Worm (Caenorhabditis elegans): ENCODE measurements around the gene cec-6.

cec-6 gene

DNA sequence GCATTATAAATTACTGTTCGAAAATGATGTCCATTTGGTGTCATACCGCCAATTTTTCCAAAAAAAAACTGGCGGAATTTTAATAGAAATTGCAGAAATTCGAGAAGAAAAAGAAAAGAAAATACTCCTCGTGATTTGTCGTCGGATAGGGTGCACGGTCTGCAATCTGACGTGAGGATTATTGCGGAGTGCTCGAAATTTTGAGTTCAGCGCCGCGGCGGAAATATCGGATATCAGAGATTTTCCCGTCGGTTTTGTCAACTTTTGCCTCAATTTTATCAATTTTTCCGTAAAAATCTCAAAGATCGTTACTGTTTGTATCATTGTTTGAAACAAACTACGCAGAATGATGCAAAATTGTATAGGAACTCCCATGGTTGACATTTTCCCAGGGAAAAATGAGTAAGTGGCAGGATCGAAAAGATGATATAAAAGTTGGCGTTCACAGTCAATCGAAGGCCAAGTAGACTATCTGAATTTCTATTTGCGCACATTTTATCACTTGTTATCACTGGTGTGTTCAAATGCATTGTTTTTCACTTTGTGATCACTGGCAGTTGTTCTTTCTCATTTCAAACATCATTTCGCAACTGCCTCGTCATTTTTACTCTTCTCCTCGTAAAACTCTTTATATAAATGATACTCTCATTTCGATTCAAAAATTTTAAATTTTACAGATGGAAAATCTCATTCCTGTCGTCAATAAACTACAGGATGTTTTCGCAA, 6.7 kb upstream of the cec-6 start, which contains the start of the genes fem-1 and drp-1 (continued):
- TF ChIP-seq jun-1 (tag; optimal IDR thresholded peaks at IDR 0.05) (no peak), ets-5 (GFP tag; IDR thresholded peaks at IDR 0.05) (no peak), zag-1 (tag; optimal IDR thresholded peaks at IDR 0.05) (no peak), ces-1 (GFP tag; optimal IDR thresholded peaks at IDR 0.05) (no peak), tbx-2 (tag; optimal IDR thresholded peaks at IDR 0.05) (peak; percentile 37), unc-98 (GFP tag; IDR thresholded peaks at IDR 0.05) (no peak), hpl-2 (GFP tag; optimal IDR thresholded peaks at IDR 0.05) (no peak), sup-37 (GFP tag; optimal IDR thresholded peaks at IDR 0.05) (no peak), elt-2 (tag; optimal IDR thresholded peaks at IDR 0.05) (no peak), nhr-237 (tag; optimal IDR thresholded peaks at IDR 0.05) (no peak), efl-1 (optimal IDR thresholded peaks at IDR 0.05) (peak; percentile 25 to 43), efl-1 (GFP tag; optimal IDR thresholded peaks at IDR 0.05 in 1 of 2) (peak; percentile 47 to 92), fkh-4 (tag; optimal IDR thresholded peaks at IDR 0.05; ENCODE audit: borderline replicate concordance) (no peak), lin-14 (GFP tag; optimal IDR thresholded peaks at IDR 0.05) (no peak), hlh-4 (tag; optimal IDR thresholded peaks at IDR 0.05) (no peak), hlh-17 (GFP tag; optimal IDR thresholded peaks at IDR 0.05; ENCODE audit: borderline replicate concordance) (no peak), elt-3 (tag; optimal IDR thresholded peaks at IDR 0.05) (no peak), pax-3 (tag; optimal IDR thresholded peaks at IDR 0.05) (no peak), unc-62 (GFP tag; optimal IDR thresholded peaks at IDR 0.05) (no peak), nhr-90 (tag; optimal IDR thresholded peaks at IDR 0.05; ENCODE audit: poor library complexity) (no peak), nhr-77 (tag; optimal IDR thresholded peaks at IDR 0.05) (no peak), fkh-10 (GFP tag; optimal IDR thresholded peaks at IDR 0.05) (no peak), fkh-8 (tag; optimal IDR thresholded peaks at IDR 0.05) (no peak), Y116A8C.19 (tag; optimal IDR thresholded peaks at IDR 0.05; ENCODE audit: borderline replicate concordance) (no peak), aha-1 (tag; optimal IDR thresholded peaks at IDR 0.05) (no peak), F16B12.6 (tag; optimal IDR thresholded peaks at IDR 0.05) (peak; percentile 95), lsy-2 (tag; optimal IDR thresholded peaks at IDR 0.05) (peak in 1 of 2 experiments; percentile 39), snu-23 (GFP tag; optimal IDR thresholded peaks at IDR 0.05) (peak; percentile 43), efl-3 (GFP tag; optimal IDR thresholded peaks at IDR 0.05) (no peak), unc-86 (tag; optimal IDR thresholded peaks at IDR 0.05) (no peak), unc-130 (tag; optimal IDR thresholded peaks at IDR 0.05) (no peak), nhr-12 (tag; optimal IDR thresholded peaks at IDR 0.05) (no peak), mep-1 (tag; optimal IDR thresholded peaks at IDR 0.05) (no peak), ceh-88 (GFP tag; IDR thresholded peaks at IDR 0.05) (no peak), dpl-1 (GFP tag; optimal IDR thresholded peaks at IDR 0.05) (peak; percentile 25 to 43 (median 32)), C34B4.2 (tag; optimal IDR thresholded peaks at IDR 0.05) (no peak), nhr-76 (tag; optimal IDR thresholded peaks at IDR 0.05) (no peak), dsc-1 (tag; optimal IDR thresholded peaks at IDR 0.05) (peak; percentile 20), unc-30 (tag; optimal IDR thresholded peaks at IDR 0.05) (no peak), lin-13 (GFP tag; optimal IDR thresholded peaks at IDR 0.05) (no peak), C04F5.9 (tag; optimal IDR thresholded peaks at IDR 0.05) (no peak), ceh-63 (GFP tag; optimal IDR thresholded peaks at IDR 0.05) (no peak)

DNA sequence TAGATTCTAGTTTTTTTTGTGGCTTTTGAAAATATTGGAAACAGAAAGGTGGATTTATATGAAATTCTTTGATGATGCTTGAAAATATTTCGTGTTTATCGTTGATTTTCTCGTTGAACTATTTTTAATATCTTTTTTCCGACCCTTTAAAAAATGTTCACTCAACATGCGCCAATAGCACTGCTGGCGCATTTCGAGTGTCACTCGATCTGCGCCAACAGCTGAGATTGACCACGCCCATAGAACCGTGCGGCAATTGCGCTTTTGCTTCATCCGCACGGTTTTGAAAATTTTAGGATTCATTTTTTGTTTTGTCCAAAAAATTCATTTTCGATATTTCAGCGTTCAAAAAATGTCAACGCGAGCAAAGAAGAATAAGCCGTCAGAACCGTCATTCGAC, 3.4 kb upstream of the cec-6 start, which contains the start of gene tebp-2:
Gene tebp-2 (plus strand): TSS at position 343 of the 400 bp plus-strand sequence.
- TF ChIP-seq lin-35 (GFP tag; optimal IDR thresholded peaks at IDR 0.05) (peak in 1 of 2 experiments; percentile 10), tlp-1 (tag; optimal IDR thresholded peaks at IDR 0.05) (no peak), ceh-88 (GFP tag; IDR thresholded peaks at IDR 0.05) (no peak), isw-1 (GFP tag; IDR thresholded peaks at IDR 0.05) (no peak), efl-1 (optimal IDR thresholded peaks at IDR 0.05) (no peak), efl-1 (GFP tag; optimal IDR thresholded peaks at IDR 0.05 in 1 of 2) (peak in 1 of 2 experiments; percentile 80)

Measured in whole organism, L1 larva.